Worm (Caenorhabditis elegans): ENCODE results near the gene sek-1.

ce11 chrX:7809352-7810196, 7.0 kb upstream of the sek-1 start:
- TF ChIP-seq B0035.1 (tag; optimal IDR thresholded peaks at IDR 0.05) = no peak
- no peak for TF ChIP-seq F37B4.10 (GFP tag; IDR thresholded peaks at IDR 0.05)
- TF ChIP-seq unc-62 (GFP tag; optimal IDR thresholded peaks at IDR 0.05) = no peak
- TF ChIP-seq Y67H2A.10 (GFP tag; conservative IDR thresholded peaks at IDR 0.05) = no peak
- no peak for TF ChIP-seq madf-6 (GFP tag; IDR thresholded peaks at IDR 0.05)
- no peak for TF ChIP-seq nfyb-1 (GFP tag; IDR thresholded peaks at IDR 0.05)
- no peak for TF ChIP-seq nfya-2 (GFP tag; IDR thresholded peaks at IDR 0.05)
- no peak for TF ChIP-seq lag-1 (GFP tag; IDR thresholded peaks at IDR 0.05)
- no peak for TF ChIP-seq T07F8.4 (tag; optimal IDR thresholded peaks at IDR 0.05)
- peak; percentile 3 for TF ChIP-seq ztf-26 (tag; optimal IDR thresholded peaks at IDR 0.05)
- TF ChIP-seq gei-17 (GFP tag; optimal IDR thresholded peaks at IDR 0.05) = no peak
- TF ChIP-seq Y53G8AR.9 (GFP tag; conservative IDR thresholded peaks at IDR 0.05) = no peak
- no peak for TF ChIP-seq lsl-1 (GFP tag; optimal IDR thresholded peaks at IDR 0.05)
- TF ChIP-seq xnd-1 (tag; optimal IDR thresholded peaks at IDR 0.05) = no peak
